Fruit fly (Drosophila melanogaster): ENCODE data around the gene CG3473.

The CG3473 gene

dm6 chr2L:14598357-14599057 is 35.0 kb upstream of the CG3473 start (continued):
- TF ChIP-seq hkb (optimal IDR thresholded peaks at IDR 0.05) (no peak), hkb (GFP tag; IDR thresholded peaks at IDR 0.05) (0 out of 2 replicates have a peak, but pooled peaks have one; percentile 36)

DNA sequence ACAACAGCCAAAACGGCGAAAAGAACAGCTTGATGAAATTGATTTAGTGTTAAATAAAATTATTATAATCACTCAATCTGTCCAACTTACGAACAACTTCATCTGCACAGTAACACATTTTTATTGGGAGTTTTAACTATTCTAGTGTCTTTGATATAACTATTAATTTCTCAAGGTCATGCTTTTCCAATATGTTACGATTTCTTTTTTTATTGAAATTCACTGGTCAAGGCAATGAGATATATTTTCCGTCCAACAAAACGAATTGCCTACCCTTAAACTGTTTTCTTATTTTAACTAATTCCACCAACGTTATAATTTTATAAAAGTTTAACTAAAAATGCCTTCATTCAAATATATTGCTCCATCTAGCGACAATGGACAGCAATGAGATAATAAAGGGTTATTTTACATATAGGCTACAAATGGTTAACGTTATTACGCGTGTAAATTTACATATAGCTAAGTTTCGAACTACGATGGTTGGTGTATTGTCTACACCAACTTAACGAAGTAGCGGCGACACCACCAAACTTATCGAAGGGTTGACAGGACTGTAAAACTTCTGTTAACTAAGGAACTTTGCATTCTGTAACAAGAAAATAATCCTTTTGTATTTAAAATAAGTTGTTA is 25.2 kb upstream of the CG3473 start:
- peak; percentile 42; the same call in 1 of the 2 replicates for TF ChIP-seq vvl (GFP tag; IDR thresholded peaks at IDR 0.05)
- no peak for TF ChIP-seq CG32767 (GFP tag; IDR thresholded peaks at IDR 0.05)
- no peak for TF ChIP-seq Ssrp (tag; optimal IDR thresholded peaks at IDR 0.05)
- TF ChIP-seq cad (GFP tag; optimal IDR thresholded peaks at IDR 0.05) = no peak
- peak; percentile 42; the same call in 1 of the 3 replicates for TF ChIP-seq knrl (GFP tag; IDR thresholded peaks at IDR 0.05; ENCODE audit: partially characterized antibody)
- peak; percentile 17 for TF ChIP-seq Sox102F (GFP tag; optimal IDR thresholded peaks at IDR 0.05)
- TF ChIP-seq CG10267 (tag; optimal IDR thresholded peaks at IDR 0.05) = peak; percentile 17
- peak; percentile 41 for TF ChIP-seq CG1603 (tag; optimal IDR thresholded peaks at IDR 0.05)
- TF ChIP-seq CG13287 (GFP tag; IDR thresholded peaks at IDR 0.05; ENCODE audit: partially characterized antibody) = peak; percentile 53; the same call in 1 of the 2 replicates
- TF ChIP-seq fru (optimal IDR thresholded peaks at IDR 0.05) = no peak
- TF ChIP-seq CG15601 (tag; optimal IDR thresholded peaks at IDR 0.05) = peak; percentile 53
- no peak for TF ChIP-seq CG8924 (tag; optimal IDR thresholded peaks at IDR 0.05)
- TF ChIP-seq Hsf (GFP tag; optimal IDR thresholded peaks at IDR 0.05) = peak; percentile 14
- TF ChIP-seq Kr (GFP tag; optimal IDR thresholded peaks at IDR 0.05) = peak; percentile 100
- TF ChIP-seq exex (tag; optimal IDR thresholded peaks at IDR 0.05) = no peak
- TF ChIP-seq crc (GFP tag; optimal IDR thresholded peaks at IDR 0.05) = no peak
- TF ChIP-seq Xbp1 (GFP tag; optimal IDR thresholded peaks at IDR 0.05) = peak; percentile 9
- TF ChIP-seq CG14860 (GFP tag; IDR thresholded peaks at IDR 0.05; ENCODE audit: partially characterized antibody) = no peak
- TF ChIP-seq sens (GFP tag) = peak; percentile 7
- peak in 1 of 2 experiments; percentile 4 for TF ChIP-seq chif (GFP tag; optimal IDR thresholded peaks at IDR 0.05)
- TF ChIP-seq Opbp (GFP tag; IDR thresholded peaks at IDR 0.05; ENCODE audit: partially characterized antibody) = peak; percentile 52; the same call in 1 of the 3 replicates
- TF ChIP-seq CG12769 (tag; optimal IDR thresholded peaks at IDR 0.05) = peak; percentile 35
- peak; percentile 96 for TF ChIP-seq pita (GFP tag; optimal IDR thresholded peaks at IDR 0.05)
- peak; percentile 92 for TF ChIP-seq CTCF (GFP tag; optimal IDR thresholded peaks at IDR 0.05)
- TF ChIP-seq MESR4 (GFP tag; optimal IDR thresholded peaks at IDR 0.05) = no peak
- peak; percentile 35 for TF ChIP-seq pho (GFP tag; optimal IDR thresholded peaks at IDR 0.05)
- no peak for TF ChIP-seq bsh (GFP tag; optimal IDR thresholded peaks at IDR 0.05)
- TF ChIP-seq CG13424 (tag; optimal IDR thresholded peaks at IDR 0.05) = peak; percentile 11
- TF ChIP-seq Med (GFP tag) = peak; percentile 49
- TF ChIP-seq Nf-YA (GFP tag; IDR thresholded peaks at IDR 0.05) = no peak
- TF ChIP-seq Antp (GFP tag; optimal IDR thresholded peaks at IDR 0.05) = no peak
- TF ChIP-seq ato (GFP tag; IDR thresholded peaks at IDR 0.05; ENCODE audit: partially characterized antibody) = no peak
- TF ChIP-seq corto (GFP tag; optimal IDR thresholded peaks at IDR 0.05) = no peak
- TF ChIP-seq amos (GFP tag; IDR thresholded peaks at IDR 0.05; ENCODE audit: partially characterized antibody) = peak; percentile 68
- TF ChIP-seq CG9437 (GFP tag; optimal IDR thresholded peaks at IDR 0.05) = peak; percentile 87
- peak; percentile 43 for TF ChIP-seq Myb (GFP tag; optimal IDR thresholded peaks at IDR 0.05)
- TF ChIP-seq grau (tag; optimal IDR thresholded peaks at IDR 0.05) = peak; percentile 20
- no peak for TF ChIP-seq CG16815 (GFP tag; optimal IDR thresholded peaks at IDR 0.05)
- TF ChIP-seq Bgb (GFP tag; IDR thresholded peaks at IDR 0.05; ENCODE audit: partially characterized antibody) = peak; percentile 61
- TF ChIP-seq NC2β (GFP tag; optimal IDR thresholded peaks at IDR 0.05) = no peak
- TF ChIP-seq Scr (GFP tag; IDR thresholded peaks at IDR 0.05; ENCODE audit: partially characterized antibody) = peak; percentile 46; the same call in 1 of the 2 replicates
- TF ChIP-seq HmgZ (tag; optimal IDR thresholded peaks at IDR 0.05) = peak; percentile 72
- 0 out of 2 replicates have a peak, but pooled peaks have one; percentile 39 for TF ChIP-seq CG42726 (GFP tag; IDR thresholded peaks at IDR 0.05; ENCODE audit: partially characterized antibody)
- TF ChIP-seq Abd-B (GFP tag; optimal IDR thresholded peaks at IDR 0.05) = peak; percentile 5

Measured in whole organism, embryonic.